Fruit fly (Drosophila melanogaster): Measurements from ENCODE around the gene CG14075.
A peak's percentile ranks its signal among the peaks of the same experiment; 100 is the strongest.

The CG14075 gene

DNA sequence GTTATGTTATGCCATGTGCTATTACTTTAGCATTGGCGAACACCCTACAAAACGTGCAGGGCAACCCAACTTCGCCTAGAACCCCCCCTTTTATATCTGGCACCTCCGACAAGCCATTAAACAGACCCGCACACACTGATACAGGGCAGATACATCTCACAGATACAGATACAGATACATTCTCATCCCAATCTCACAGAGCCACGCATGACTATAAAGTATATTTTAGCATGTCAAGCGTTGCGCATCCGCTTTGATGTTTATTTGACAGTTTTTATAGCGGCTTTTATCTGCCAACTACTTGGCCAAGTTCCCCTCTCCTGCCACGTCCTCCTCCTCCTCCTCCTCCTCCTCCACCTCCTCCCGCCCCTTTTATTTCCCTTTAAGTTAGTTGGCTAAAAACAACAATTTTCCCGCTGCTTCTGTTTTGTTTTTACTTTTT, 34.6 kb downstream of the CG14075 start (continued):
- TF ChIP-seq az2 (GFP tag; optimal IDR thresholded peaks at IDR 0.05) (no peak), CG10543 (GFP tag; optimal IDR thresholded peaks at IDR 0.05) (peak; percentile 74), pfk (GFP tag; optimal IDR thresholded peaks at IDR 0.05) (no peak), CG15696 (tag; optimal IDR thresholded peaks at IDR 0.05) (no peak), Hr78 (GFP tag; optimal IDR thresholded peaks at IDR 0.05) (no peak), Lpt (GFP tag; optimal IDR thresholded peaks at IDR 0.05) (no peak), CG13287 (GFP tag; IDR thresholded peaks at IDR 0.05; ENCODE audit: partially characterized antibody) (no peak), sug (tag; optimal IDR thresholded peaks at IDR 0.05) (peak; percentile 1), Tbp (GFP tag; optimal IDR thresholded peaks at IDR 0.05) (no peak), CG5245 (GFP tag; optimal IDR thresholded peaks at IDR 0.05) (no peak), CG15269 (tag; optimal IDR thresholded peaks at IDR 0.05) (peak; percentile 36), chinmo (GFP tag; IDR thresholded peaks at IDR 0.05; ENCODE audit: partially characterized antibody) (0 out of 4 replicates have a peak, but pooled peaks have one; percentile 71), bbx (GFP tag; IDR thresholded peaks at IDR 0.05; ENCODE audit: partially characterized antibody) (no peak), CG3065 (GFP tag; optimal IDR thresholded peaks at IDR 0.05) (no peak), CG12769 (tag; optimal IDR thresholded peaks at IDR 0.05) (peak; percentile 83), Med (GFP tag) (peak; percentile 62), CG16863 (GFP tag; optimal IDR thresholded peaks at IDR 0.05) (no peak), CG10654 (GFP tag; optimal IDR thresholded peaks at IDR 0.05) (no peak), trh (GFP tag; optimal IDR thresholded peaks at IDR 0.05) (no peak), cwo (GFP tag; optimal IDR thresholded peaks at IDR 0.05) (peak; percentile 80), MBD-R2 (GFP tag; IDR thresholded peaks at IDR 0.05) (peak; percentile 18; the same call in 1 of the 2 replicates), CG13296 (GFP tag; optimal IDR thresholded peaks at IDR 0.05) (peak; percentile 14), HmgZ (tag; optimal IDR thresholded peaks at IDR 0.05) (no peak), eve (GFP tag; optimal IDR thresholded peaks at IDR 0.05) (no peak), CG9797 (GFP tag; optimal IDR thresholded peaks at IDR 0.05) (no peak), CG13894 (tag; optimal IDR thresholded peaks at IDR 0.05) (peak; percentile 75), z (GFP tag; IDR thresholded peaks at IDR 0.05) (no peak), Aef1 (GFP tag; IDR thresholded peaks at IDR 0.05) (peak; percentile 30; the same call in 1 of the 3 replicates), abd-A (tag; optimal IDR thresholded peaks at IDR 0.05) (peak; percentile 94), CG9876 (GFP tag; optimal IDR thresholded peaks at IDR 0.05) (no peak), gce (GFP tag; IDR thresholded peaks at IDR 0.05) (no peak), CG15011 (GFP tag; optimal IDR thresholded peaks at IDR 0.05) (no peak), bowl (GFP tag; IDR thresholded peaks at IDR 0.05) (no peak), CG8388 (GFP tag; optimal IDR thresholded peaks at IDR 0.05) (no peak), CG32772 (GFP tag; IDR thresholded peaks at IDR 0.05) (no peak), CG11456 (GFP tag; IDR thresholded peaks at IDR 0.05) (0 out of 3 replicates have a peak, but pooled peaks have one; percentile 52), CG6272 (GFP tag; IDR thresholded peaks at IDR 0.05) (no peak), CG32767 (GFP tag; IDR thresholded peaks at IDR 0.05) (no peak), CG17568 (GFP tag; optimal IDR thresholded peaks at IDR 0.05) (no peak), CG4328 (GFP tag; optimal IDR thresholded peaks at IDR 0.05) (peak; percentile 45), CG8290 (GFP tag; optimal IDR thresholded peaks at IDR 0.05) (no peak), CG8290 (tag; optimal IDR thresholded peaks at IDR 0.05) (peak in 1 of 2 experiments; percentile 47), grn (GFP tag; optimal IDR thresholded peaks at IDR 0.05) (peak; percentile 10), D (optimal IDR thresholded peaks at IDR 0.05) (no peak), D (GFP tag; optimal IDR thresholded peaks at IDR 0.05) (no peak), CG3847 (GFP tag; IDR thresholded peaks at IDR 0.05) (no peak), zf30C (GFP tag; optimal IDR thresholded peaks at IDR 0.05) (no peak), mirr (GFP tag; optimal IDR thresholded peaks at IDR 0.05) (peak; percentile 52), repo (GFP tag; optimal IDR thresholded peaks at IDR 0.05) (no peak), CG3726 (GFP tag; IDR thresholded peaks at IDR 0.05) (no peak), Ravus (GFP tag; IDR thresholded peaks at IDR 0.05) (no peak), sr (GFP tag; IDR thresholded peaks at IDR 0.05) (0 out of 3 replicates have a peak, but pooled peaks have one; percentile 28)
